Fruit fly (Drosophila melanogaster) whole organism, wandering third instar larva: Measurements from ENCODE around the gene CG42558.

Experiments used
- Hr78 ChIP-seq: fragments of >200 bp; optimal IDR thresholded peaks from 2 replicates; lab custom pipeline; 2017; ENCODE audit warnings: missing biosample characterization, missing genetic modification characterization
- br ChIP-seq: fragments of 200-800 bp; sonication (Bioruptor generic); optimal IDR thresholded peaks from 2 replicates; lab custom pipeline; 2016; ENCODE audit warnings: missing biosample characterization, missing genetic modification characterization
- foxo ChIP-seq, 2 experiments: fragments of 200-800 bp; sonication (Bioruptor generic); optimal IDR thresholded peaks; 2 replicates in 1 of 2; 3 replicates in 1 of 2; lab custom pipeline; 2016 to 2017; ENCODE audit warnings: missing biosample characterization in 2 of 2, missing genetic modification characterization in 2 of 2
- fru ChIP-seq: fragments of 200-800 bp; sonication (Bioruptor generic); optimal IDR thresholded peaks from 3 replicates; lab custom pipeline; 2016; ENCODE audit warnings: missing biosample characterization, mild to moderate bottlenecking, missing genetic modification characterization
- pan ChIP-seq: fragments of >200 bp; optimal IDR thresholded peaks from 2 replicates; lab custom pipeline; 2017
- psq ChIP-seq: fragments of 200-800 bp; sonication (Bioruptor generic); optimal IDR thresholded peaks from 3 replicates; lab custom pipeline; 2017; ENCODE audit warnings: missing biosample characterization, mild to moderate bottlenecking, missing genetic modification characterization, moderate library complexity
- rgr ChIP-seq: fragments of 200-800 bp; sonication (Bioruptor generic); optimal IDR thresholded peaks from 3 replicates; lab custom pipeline; 2016; ENCODE audit warnings: missing biosample characterization, mild to moderate bottlenecking, missing genetic modification characterization
- sv ChIP-seq: fragments of 200-800 bp; sonication (Bioruptor generic); optimal IDR thresholded peaks from 3 replicates; lab custom pipeline; 2016; ENCODE audit warnings: missing biosample characterization, missing genetic modification characterization
- tai ChIP-seq: sonication (Bioruptor generic); optimal IDR thresholded peaks from 2 replicates; lab custom pipeline; 2016; ENCODE audit warnings: missing biosample characterization, missing genetic modification characterization

DNA sequence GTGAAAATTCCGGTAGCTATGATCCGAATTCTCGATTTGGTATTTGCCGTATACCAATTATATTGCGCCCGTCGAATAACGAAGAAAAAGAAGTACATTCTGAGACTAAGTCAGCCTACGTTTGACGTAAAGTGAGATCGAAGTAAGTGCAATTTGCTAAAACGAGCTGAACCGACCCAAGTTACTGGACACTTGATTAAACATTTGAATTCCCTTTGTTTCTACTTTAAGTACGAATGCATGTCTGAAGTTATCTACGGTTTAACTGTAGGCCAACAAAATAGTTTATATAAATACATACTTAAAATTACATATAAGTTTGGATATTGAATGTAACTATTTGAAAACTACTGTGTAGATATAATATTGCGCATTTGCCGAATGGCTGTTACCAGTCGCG is 2.8 kb upstream of the CG42558 start, which contains the start of gene alpha-Man-Ic:
- TF ChIP-seq br: no peak
- TF ChIP-seq sv (GFP tag; lab: Kevin White, UChicago): no peak
- TF ChIP-seq rgr (GFP tag; lab: Kevin White, UChicago): no peak
- no peak for TF ChIP-seq Hr78 (GFP tag; lab: Kevin White, UChicago)
- TF ChIP-seq pan (lab: Kevin White, UChicago): no peak
- no peak for TF ChIP-seq psq (GFP tag; lab: Kevin White, UChicago)
- no peak for TF ChIP-seq fru
- TF ChIP-seq foxo (GFP tag; optimal IDR thresholded peaks at IDR 0.05; lab: Kevin White, UChicago): no peak
- no peak for TF ChIP-seq tai (GFP tag; lab: Kevin White, UChicago)
